Fruit fly (Drosophila melanogaster) whole organism, embryonic: ENCODE measurements around the gene CG6873.

Experiments used
- Atf3 ChIP-seq: fragments of 200-800 bp; sonication (Bioruptor generic); optimal IDR thresholded peaks from 3 replicates; lab custom pipeline; 2016; ENCODE audit warnings: missing biosample characterization, missing genetic modification characterization
- B-H1 ChIP-seq: fragments of 200-800 bp; sonication (Bioruptor generic); IDR thresholded peaks from 3 replicates; pipeline ENCODE4 v1.3.6; 2022; ENCODE audit warnings: missing biosample characterization, missing genetic modification characterization
- Bgb ChIP-seq: fragments of 200-800 bp; sonication (Bioruptor generic); IDR thresholded peaks from 2 replicates; pipeline ENCODE4 v1.3.6; 2022; ENCODE audit warnings: missing biosample characterization, missing genetic modification characterization; ENCODE audit not compliant: partially characterized antibody
- Blimp-1 ChIP-seq: fragments of 200-800 bp; sonication (Bioruptor generic); optimal IDR thresholded peaks from 3 replicates; lab custom pipeline; 2018; ENCODE audit warnings: missing biosample characterization, missing genetic modification characterization, mild to moderate bottlenecking, moderate library complexity, missing genetic modification reagents
- CG11560 ChIP-seq: fragments of 200-800 bp; sonication (Bioruptor generic); IDR thresholded peaks from 3 replicates; pipeline ENCODE4 v1.3.6; 2022; ENCODE audit warnings: missing biosample characterization, missing genetic modification characterization
- CG11696 ChIP-seq: fragments of 200-800 bp; sonication (Bioruptor generic); IDR thresholded peaks from 2 replicates; pipeline ENCODE4 v1.3.6; 2022; ENCODE audit warnings: missing biosample characterization, missing genetic modification characterization
- CG12071 ChIP-seq: fragments of 200-800 bp; sonication (Bioruptor generic); optimal IDR thresholded peaks from 3 replicates; lab custom pipeline; 2018; ENCODE audit warnings: missing biosample characterization, mild to moderate bottlenecking, missing genetic modification characterization
- CG12236 ChIP-seq: fragments of 200-800 bp; sonication (Bioruptor generic); optimal IDR thresholded peaks from 2 replicates; lab custom pipeline; 2016; ENCODE audit warnings: missing biosample characterization, missing genetic modification characterization
- CG12391 ChIP-seq: fragments of 200-800 bp; sonication (Bioruptor generic); optimal IDR thresholded peaks from 3 replicates; lab custom pipeline; 2018; ENCODE audit warnings: missing biosample characterization, mild to moderate bottlenecking, missing genetic modification characterization, moderate library complexity
- CG12659 ChIP-seq: fragments of 200-800 bp; sonication (Bioruptor generic); optimal IDR thresholded peaks from 3 replicates; lab custom pipeline; 2017; ENCODE audit warnings: mild to moderate bottlenecking, missing biosample characterization, missing genetic modification reagents, missing genetic modification characterization
- CG13296 ChIP-seq: fragments of 200-800 bp; sonication (Bioruptor generic); optimal IDR thresholded peaks from 3 replicates; lab custom pipeline; 2018; ENCODE audit warnings: missing biosample characterization, mild to moderate bottlenecking, missing genetic modification characterization
- CG13775 ChIP-seq: fragments of 200-800 bp; sonication (Bioruptor generic); optimal IDR thresholded peaks from 3 replicates; lab custom pipeline; 2017; ENCODE audit warnings: missing biosample characterization, mild to moderate bottlenecking, missing genetic modification characterization
- CG14965 ChIP-seq: fragments of 200-800 bp; sonication (Bioruptor generic); optimal IDR thresholded peaks from 2 replicates; lab custom pipeline; 2016; ENCODE audit warnings: missing biosample characterization, missing genetic modification characterization, borderline replicate concordance
- CG1529 ChIP-seq: fragments of 200-800 bp; sonication (Bioruptor generic); optimal IDR thresholded peaks from 3 replicates; lab custom pipeline; 2018; ENCODE audit warnings: missing biosample characterization, missing genetic modification characterization
- CG17568 ChIP-seq: fragments of 200-800 bp; sonication (Bioruptor generic); optimal IDR thresholded peaks from 2 replicates; lab custom pipeline; 2018; ENCODE audit warnings: missing biosample characterization, mild to moderate bottlenecking, missing genetic modification characterization, moderate library complexity
- CG8765 ChIP-seq: fragments of 200-800 bp; sonication (Bioruptor generic); IDR thresholded peaks from 2 replicates; pipeline ENCODE4 v1.3.6; 2022; ENCODE audit warnings: missing biosample characterization, missing genetic modification characterization
- CG8924 ChIP-seq: fragments of 200-800 bp; optimal IDR thresholded peaks from 3 replicates; lab custom pipeline; 2019; ENCODE audit warnings: missing biosample characterization, mild to moderate bottlenecking, missing genetic modification characterization, moderate library complexity
- CG8944 ChIP-seq: fragments of 200-800 bp; sonication (Bioruptor generic); optimal IDR thresholded peaks from 3 replicates; lab custom pipeline; 2016; ENCODE audit warnings: missing biosample characterization, missing genetic modification characterization
- CG9817 ChIP-seq: fragments of 200-800 bp; sonication (Bioruptor generic); optimal IDR thresholded peaks from 2 replicates; lab custom pipeline; 2018; ENCODE audit warnings: missing biosample characterization, mild to moderate bottlenecking, missing genetic modification characterization, moderate library complexity
- CrebB ChIP-seq: fragments of 200-800 bp; sonication (Bioruptor generic); optimal IDR thresholded peaks from 3 replicates; lab custom pipeline; 2018; ENCODE audit warnings: missing biosample characterization, mild to moderate bottlenecking, missing genetic modification characterization
- Dbx ChIP-seq: fragments of 200-800 bp; sonication (Bioruptor generic); IDR thresholded peaks from 3 replicates; pipeline ENCODE4 v1.3.6; 2022; ENCODE audit warnings: missing biosample characterization, missing genetic modification characterization
- Doc2 ChIP-seq: fragments of 200-800 bp; sonication (Bioruptor generic); IDR thresholded peaks from 2 replicates; pipeline ENCODE4 v1.3.6; 2022; ENCODE audit warnings: missing biosample characterization, missing genetic modification characterization
- HLH54F ChIP-seq: fragments of 200-800 bp; sonication (Bioruptor generic); optimal IDR thresholded peaks from 3 replicates; lab custom pipeline; 2016; ENCODE audit warnings: missing biosample characterization, missing genetic modification characterization
- Hsf ChIP-seq: fragments of 200-800 bp; sonication (Bioruptor generic); optimal IDR thresholded peaks from 3 replicates; lab custom pipeline; 2016; ENCODE audit warnings: missing biosample characterization, missing genetic modification characterization
- Myb ChIP-seq: fragments of 200-800 bp; sonication (Bioruptor generic); optimal IDR thresholded peaks from 2 replicates; lab custom pipeline; 2016; ENCODE audit warnings: missing biosample characterization, missing genetic modification characterization
- Nf-YC ChIP-seq: fragments of 200-800 bp; optimal IDR thresholded peaks from 3 replicates; lab custom pipeline; 2019; ENCODE audit warnings: missing biosample characterization, mild to moderate bottlenecking, missing genetic modification characterization, moderate library complexity
- Sin3A ChIP-seq: fragments of >200 bp; optimal IDR thresholded peaks from 2 replicates; lab custom pipeline; 2018
- Sox102F ChIP-seq: fragments of 200-800 bp; sonication (Bioruptor generic); optimal IDR thresholded peaks from 2 replicates; lab custom pipeline; 2018; ENCODE audit warnings: missing biosample characterization, mild to moderate bottlenecking, missing genetic modification characterization, moderate library complexity
- TFAM ChIP-seq: fragments of 200-800 bp; sonication (Bioruptor generic); optimal IDR thresholded peaks from 2 replicates; lab custom pipeline; 2017; ENCODE audit warnings: missing biosample characterization, missing genetic modification characterization, inconsistent platforms
- amos ChIP-seq: fragments of 200-800 bp; sonication (Bioruptor generic); IDR thresholded peaks from 2 replicates; pipeline ENCODE4 v1.3.6; 2022; ENCODE audit warnings: missing biosample characterization, missing genetic modification characterization; ENCODE audit not compliant: partially characterized antibody
- ase ChIP-seq: fragments of 200-800 bp; sonication (Bioruptor generic); IDR thresholded peaks from 3 replicates; pipeline ENCODE4 v1.3.6; 2022; ENCODE audit warnings: missing biosample characterization, missing genetic modification characterization
- chn ChIP-seq: fragments of 200-800 bp; sonication (Bioruptor generic); optimal IDR thresholded peaks from 2 replicates; lab custom pipeline; 2016; ENCODE audit warnings: missing biosample characterization, missing genetic modification characterization
- ci ChIP-seq: fragments of 200-800 bp; sonication (Bioruptor generic); IDR thresholded peaks from 3 replicates; pipeline ENCODE4 v1.3.6; 2022; ENCODE audit warnings: missing biosample characterization, missing genetic modification characterization
- dm ChIP-seq: fragments of 200-800 bp; sonication (Bioruptor generic); optimal IDR thresholded peaks from 3 replicates; lab custom pipeline; 2016; ENCODE audit warnings: missing biosample characterization, missing genetic modification characterization
- dpn ChIP-seq, 2 experiments: fragments of 200-800 bp; sonication (Bioruptor generic); optimal IDR thresholded peaks; 3 replicates each; lab custom pipeline; 2016; ENCODE audit warnings: missing biosample characterization in 2 of 2, missing genetic modification characterization in 2 of 2
- eve ChIP-seq, 2 experiments: fragments of >200 bp; optimal IDR thresholded peaks; 2 replicates each; lab custom pipeline; 2017; ENCODE audit warnings: missing biosample characterization in 2 of 2, missing genetic modification characterization in 2 of 2
- gcm2 ChIP-seq: fragments of 200-800 bp; sonication (Bioruptor generic); optimal IDR thresholded peaks from 2 replicates; lab custom pipeline; 2016; ENCODE audit warnings: missing biosample characterization, missing genetic modification characterization
- ind ChIP-seq: fragments of 200-800 bp; sonication (Bioruptor generic); optimal IDR thresholded peaks from 3 replicates; lab custom pipeline; 2016; ENCODE audit warnings: missing biosample characterization, missing genetic modification characterization
- kni ChIP-seq: fragments of 200-800 bp; sonication (Bioruptor generic); optimal IDR thresholded peaks from 3 replicates; lab custom pipeline; 2017; ENCODE audit warnings: mild to moderate bottlenecking, missing biosample characterization, missing genetic modification reagents, missing genetic modification characterization
- lbe ChIP-seq: fragments of 200-800 bp; sonication (Bioruptor generic); optimal IDR thresholded peaks from 2 replicates; lab custom pipeline; 2016; ENCODE audit warnings: missing biosample characterization, mild to moderate bottlenecking, missing genetic modification characterization
- oc ChIP-seq: fragments of 200-800 bp; sonication (Bioruptor generic); optimal IDR thresholded peaks from 2 replicates; lab custom pipeline; 2018; ENCODE audit warnings: missing biosample characterization, mild to moderate bottlenecking, missing genetic modification characterization, moderate library complexity
- odd ChIP-seq: fragments of 200-800 bp; sonication (Bioruptor generic); optimal IDR thresholded peaks from 2 replicates; lab custom pipeline; 2017; ENCODE audit warnings: missing biosample characterization, mild to moderate bottlenecking, missing genetic modification characterization
- onecut ChIP-seq: fragments of 200-800 bp; sonication (Bioruptor generic); IDR thresholded peaks from 2 replicates; pipeline ENCODE4 v1.3.6; 2022; ENCODE audit warnings: missing biosample characterization, missing genetic modification characterization
- pita ChIP-seq: fragments of 200-800 bp; sonication (Bioruptor generic); optimal IDR thresholded peaks from 2 replicates; lab custom pipeline; 2017; ENCODE audit warnings: missing biosample characterization, mild to moderate bottlenecking, missing genetic modification characterization
- row ChIP-seq: fragments of 200-800 bp; sonication (Bioruptor generic); IDR thresholded peaks from 3 replicates; pipeline ENCODE4 v1.3.6; 2022; ENCODE audit warnings: missing biosample characterization, missing genetic modification characterization
- run ChIP-seq: fragments of 200-800 bp; sonication (Bioruptor generic); optimal IDR thresholded peaks from 3 replicates; lab custom pipeline; 2018; ENCODE audit warnings: missing biosample characterization, mild to moderate bottlenecking, missing genetic modification characterization
- sc ChIP-seq, 3 experiments: fragments of >200 bp in 2 of 3; fragments of 200-800 bp in 1 of 3; sonication (Bioruptor generic) in 1 of 3; optimal IDR thresholded peaks; 2 replicates in 2 of 3; 3 replicates in 1 of 3; lab custom pipeline; 2017; ENCODE audit warnings: mild to moderate bottlenecking in 1 of 3, missing biosample characterization in 1 of 3, missing genetic modification characterization in 1 of 3, missing genetic modification reagents in 1 of 3
- schlank ChIP-seq: fragments of 200-800 bp; sonication (Bioruptor generic); optimal IDR thresholded peaks from 2 replicates; lab custom pipeline; 2018; ENCODE audit warnings: missing biosample characterization, mild to moderate bottlenecking, missing genetic modification characterization
- scrt ChIP-seq: fragments of 200-800 bp; sonication (Bioruptor generic); optimal IDR thresholded peaks from 2 replicates; lab custom pipeline; 2018; ENCODE audit warnings: missing biosample characterization, mild to moderate bottlenecking, missing genetic modification characterization, moderate library complexity
- slou ChIP-seq: fragments of 200-800 bp; sonication (Bioruptor generic); optimal IDR thresholded peaks from 3 replicates; lab custom pipeline; 2016; ENCODE audit warnings: missing biosample characterization, missing genetic modification characterization
- vfl ChIP-seq: fragments of 200-800 bp; sonication (Bioruptor generic); optimal IDR thresholded peaks from 2 replicates; lab custom pipeline; 2016; ENCODE audit warnings: missing biosample characterization, missing genetic modification characterization

Gene CG6873

DNA sequence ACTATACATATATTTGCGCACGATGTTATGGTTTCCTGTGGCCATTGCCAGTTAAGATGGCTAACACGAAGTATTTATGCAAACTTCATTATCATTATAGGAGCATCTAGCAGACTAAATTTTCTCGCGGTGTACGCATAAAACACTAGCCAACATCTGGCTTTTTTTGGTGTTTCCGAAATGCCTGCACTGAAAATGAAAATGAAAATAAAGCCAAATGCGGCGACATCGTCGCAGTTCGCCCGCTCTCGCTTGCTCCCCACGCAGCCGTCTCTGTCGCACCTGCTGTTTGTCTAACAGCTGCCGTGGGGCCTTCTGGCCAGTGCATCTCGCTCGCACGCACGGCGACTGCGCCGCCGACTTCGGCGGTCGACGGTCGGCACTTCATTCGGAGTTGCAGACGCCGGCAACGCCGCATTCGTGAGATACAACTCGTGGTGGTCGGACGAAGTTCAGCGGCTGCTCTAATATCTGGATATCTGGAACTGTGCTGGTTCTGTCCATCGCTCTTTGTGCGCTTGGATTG, 35.2 kb upstream of the CG6873 start, which contains the start of gene CG6891 (continued):
- TF ChIP-seq CG13296 (GFP tag; lab: Kevin White, UChicago) (no peak), Bgb (no peak), CG12659 (GFP tag; lab: Kevin White, UChicago) (peak; percentile 3), oc (tag; lab: Kevin White, UChicago) (no peak), Hsf (peak; percentile 10), Atf3 (GFP tag; lab: Kevin White, UChicago) (peak; percentile 20), row (GFP tag; lab: Robert Waterston, UW) (peak; percentile 86), CG12071 (GFP tag; lab: Kevin White, UChicago) (no peak), CG13775 (no peak), dm (no peak), vfl (GFP tag; lab: Kevin White, UChicago) (no peak), scrt (GFP tag; lab: Kevin White, UChicago) (no peak), CG14965 (GFP tag; lab: Kevin White, UChicago) (no peak), onecut (GFP tag; lab: Robert Waterston, UW) (0 out of 2 replicates have a peak, but pooled peaks have one; percentile 27), ase (peak; percentile 13; the same call in 1 of the 3 replicates), CG8924 (tag; lab: Kevin White, UChicago) (no peak), CG8944 (GFP tag; lab: Kevin White, UChicago) (no peak), ci (GFP tag; lab: Robert Waterston, UW) (peak; percentile 69), run (tag; lab: Kevin White, UChicago) (no peak), CG1529 (GFP tag; lab: Kevin White, UChicago) (peak; percentile 36), Sox102F (GFP tag; lab: Kevin White, UChicago) (peak; percentile 30), CG11696 (no peak), CG9817 (tag; lab: Kevin White, UChicago) (peak; percentile 19), dpn (GFP tag; optimal IDR thresholded peaks at IDR 0.05; lab: Kevin White, UChicago) (peak in 1 of 2 experiments; percentile 7), odd (GFP tag; lab: Kevin White, UChicago) (no peak), Doc2 (GFP tag; lab: Robert Waterston, UW) (no peak), eve (GFP tag; optimal IDR thresholded peaks at IDR 0.05; lab: Kevin White, UChicago) (no peak), Nf-YC (tag; lab: Kevin White, UChicago) (peak; percentile 49), HLH54F (GFP tag; lab: Kevin White, UChicago) (no peak), CG12391 (peak; percentile 19), gcm2 (GFP tag; lab: Kevin White, UChicago) (no peak), CG8765 (GFP tag; lab: Robert Waterston, UW) (no peak), CG12236 (GFP tag; lab: Kevin White, UChicago) (no peak), schlank (tag; lab: Kevin White, UChicago) (no peak), Dbx (GFP tag; lab: Robert Waterston, UW) (no peak), Myb (GFP tag; lab: Kevin White, UChicago) (no peak), lbe (GFP tag; lab: Kevin White, UChicago) (no peak), ind (peak; percentile 26), pita (no peak), slou (GFP tag; lab: Kevin White, UChicago) (no peak), sc (optimal IDR thresholded peaks at IDR 0.05; lab: Kevin White, UChicago) (no peak), sc (GFP tag; optimal IDR thresholded peaks at IDR 0.05; lab: Kevin White, UChicago) (peak; percentile 37), kni (GFP tag; lab: Kevin White, UChicago) (peak; percentile 28), CG11560 (no peak), amos (0 out of 2 replicates have a peak, but pooled peaks have one; percentile 25), Sin3A (lab: Kevin White, UChicago) (no peak), CrebB (no peak), CG17568 (GFP tag; lab: Kevin White, UChicago) (no peak), TFAM (GFP tag; lab: Kevin White, UChicago) (no peak), B-H1 (GFP tag; lab: Robert Waterston, UW) (no peak), Blimp-1 (GFP tag; lab: Kevin White, UChicago) (peak; percentile 98), chn (GFP tag; lab: Kevin White, UChicago) (peak; percentile 11)
